Worm (Caenorhabditis elegans) whole organism, midembryonic: ENCODE data around the gene R04D3.3.

Experiments
- T22C8.4 ChIP-seq: fragments of 200-800 bp; sonication (Bioruptor generic); IDR thresholded peaks from 2 replicates; pipeline ENCODE4 v1.3.6; 2022; ENCODE audit warnings: missing genetic modification characterization, missing compliant biosample characterization
- cog-1 ChIP-seq: sonication (generic microtip); optimal IDR thresholded peaks from 2 replicates; lab custom pipeline; 2016; ENCODE audit warnings: missing genetic modification characterization, missing compliant biosample characterization
- flt-1 ChIP-seq: fragments of 200-800 bp; sonication (Bioruptor generic); IDR thresholded peaks from 2 replicates; pipeline ENCODE4 v1.3.6; 2022; ENCODE audit warnings: missing genetic modification characterization, missing compliant biosample characterization
- klf-2 ChIP-seq: fragments of 200-800 bp; sonication (Bioruptor generic); conservative IDR thresholded peaks from 2 replicates; pipeline ENCODE4 v1.3.6; 2022; ENCODE audit warnings: missing genetic modification reagents, missing genetic modification characterization, missing compliant biosample characterization
- med-1 ChIP-seq: sonication (generic microtip); optimal IDR thresholded peaks from 2 replicates; lab custom pipeline; 2017; ENCODE audit warnings: missing genetic modification characterization, mild to moderate bottlenecking, missing compliant biosample characterization, antibody characterized with exemption, missing genetic modification reagents; ENCODE audit not compliant: insufficient read depth
- ref-1 ChIP-seq: fragments of 200-800 bp; sonication (Bioruptor generic); conservative IDR thresholded peaks from 2 replicates; pipeline ENCODE4 v1.3.6; 2022; ENCODE audit warnings: missing genetic modification reagents, missing genetic modification characterization, missing compliant biosample characterization
- tab-1 ChIP-seq: fragments of 200-800 bp; sonication (Bioruptor generic); IDR thresholded peaks from 2 replicates; pipeline ENCODE4 v1.3.6; 2022; ENCODE audit warnings: missing genetic modification characterization, missing compliant biosample characterization
- ztf-23 ChIP-seq: fragments of 200-800 bp; sonication (Bioruptor generic); IDR thresholded peaks from 2 replicates; pipeline ENCODE4 v1.3.6; 2022; ENCODE audit warnings: missing genetic modification reagents, missing genetic modification characterization, missing compliant biosample characterization
- ztf-29 ChIP-seq: fragments of 200-800 bp; sonication (Bioruptor generic); IDR thresholded peaks from 2 replicates; pipeline ENCODE4 v1.3.6; 2022; ENCODE audit warnings: missing genetic modification reagents, missing genetic modification characterization, missing compliant biosample characterization

R04D3.3 gene

DNA sequence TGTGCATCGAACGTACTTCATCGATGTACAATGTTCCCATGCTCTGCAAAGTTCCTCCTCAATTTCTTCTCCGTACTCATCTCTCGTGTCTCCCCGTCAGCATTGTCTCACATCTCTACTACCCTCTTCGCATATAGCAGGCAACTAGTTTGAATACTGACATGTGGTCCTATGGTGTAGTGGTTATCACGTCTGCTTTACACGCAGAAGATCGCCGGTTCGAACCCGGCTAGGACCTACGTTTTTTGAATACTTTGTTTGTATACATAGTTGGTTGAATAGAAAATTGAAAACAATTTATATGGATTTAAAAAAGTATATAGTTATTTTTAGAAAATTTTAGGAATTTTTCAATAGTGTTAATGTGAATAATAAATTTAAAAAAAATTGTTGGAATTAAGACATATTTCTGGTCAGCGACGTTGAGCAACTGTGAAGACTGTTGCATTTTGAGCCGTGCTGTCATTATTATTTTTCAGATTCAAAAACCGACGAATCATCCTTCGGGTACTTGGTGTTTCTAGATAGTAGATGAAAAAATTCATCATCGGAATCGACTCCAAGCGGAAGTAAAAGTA, 16.5 kb upstream of the R04D3.3 start:
- peak; percentile 94 for TF ChIP-seq klf-2 (GFP tag; lab: Robert Waterston, UW)
- peak; percentile 96 for TF ChIP-seq tab-1 (GFP tag; lab: Robert Waterston, UW)
- TF ChIP-seq cog-1, result peak; percentile 97
- TF ChIP-seq ztf-23 (GFP tag; lab: Robert Waterston, UW), result peak; percentile 97
- TF ChIP-seq ref-1 (GFP tag; lab: Robert Waterston, UW), result peak; percentile 91
- TF ChIP-seq med-1 (GFP tag; lab: Kevin White, UChicago), result peak; percentile 65
- peak; percentile 97 for TF ChIP-seq flt-1
- peak; percentile 96 for TF ChIP-seq ztf-29
- TF ChIP-seq T22C8.4 (GFP tag; lab: Robert Waterston, UW), result peak; percentile 95

DNA sequence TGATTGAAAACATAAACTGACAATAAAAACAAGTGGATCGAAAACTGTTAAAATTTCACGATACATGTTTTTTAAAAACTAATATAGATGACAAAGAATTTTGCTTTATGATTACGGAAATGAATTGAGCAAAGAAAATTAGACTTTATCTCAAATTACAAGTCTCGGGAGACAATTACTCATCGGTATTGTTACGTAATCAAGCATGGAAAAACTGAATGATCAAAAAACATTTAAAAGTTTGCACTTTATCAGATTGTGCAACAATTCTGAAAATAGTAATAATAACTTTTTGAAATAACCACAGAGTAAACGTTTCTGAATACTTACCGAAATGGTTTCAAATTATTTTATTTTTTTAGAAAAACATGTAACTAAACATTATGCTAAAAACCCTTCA, 15.3 kb upstream of the R04D3.3 start, which contains the start of gene srd-43:
TSS of gene srd-43 (minus strand) at position 66 of the 400 bp plus-strand sequence.
- no peak for TF ChIP-seq flt-1
- no peak for TF ChIP-seq ref-1 (GFP tag; lab: Robert Waterston, UW)
- no peak for TF ChIP-seq T22C8.4 (GFP tag; lab: Robert Waterston, UW)
- no peak for TF ChIP-seq med-1 (GFP tag; lab: Kevin White, UChicago)
- TF ChIP-seq klf-2 (GFP tag; lab: Robert Waterston, UW), result no peak
- no peak for TF ChIP-seq ztf-23 (GFP tag; lab: Robert Waterston, UW)
- TF ChIP-seq cog-1, result no peak
- no peak for TF ChIP-seq tab-1 (GFP tag; lab: Robert Waterston, UW)
- TF ChIP-seq ztf-29, result no peak

DNA sequence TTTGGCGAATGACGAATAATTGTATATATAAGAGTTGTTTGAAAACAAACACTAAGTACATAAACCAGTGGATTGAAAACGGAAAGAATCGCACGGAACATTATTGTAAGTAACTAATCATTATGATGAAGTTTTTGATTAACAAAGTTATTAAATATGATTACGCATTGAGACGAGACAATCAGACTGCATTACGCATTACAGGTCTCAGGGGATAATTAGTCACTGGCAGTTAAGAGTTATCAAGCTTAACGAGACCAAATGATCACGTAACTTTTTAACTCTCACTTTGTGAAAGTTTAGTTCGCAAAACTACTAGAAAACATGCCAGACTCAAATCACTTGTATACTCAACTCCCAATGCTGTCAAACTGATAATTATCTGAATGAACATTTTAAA, 12.9 kb upstream of the R04D3.3 start, which contains the start of gene srd-42:
TSS of gene srd-42 (minus strand) at position 101 of the 400 bp plus-strand sequence.
- no peak for TF ChIP-seq ref-1 (GFP tag; lab: Robert Waterston, UW)
- TF ChIP-seq flt-1, result no peak
- TF ChIP-seq T22C8.4 (GFP tag; lab: Robert Waterston, UW), result no peak
- no peak for TF ChIP-seq cog-1
- no peak for TF ChIP-seq ztf-23 (GFP tag; lab: Robert Waterston, UW)
- no peak for TF ChIP-seq klf-2 (GFP tag; lab: Robert Waterston, UW)
- no peak for TF ChIP-seq tab-1 (GFP tag; lab: Robert Waterston, UW)
- TF ChIP-seq med-1 (GFP tag; lab: Kevin White, UChicago), result no peak
- no peak for TF ChIP-seq ztf-29

DNA sequence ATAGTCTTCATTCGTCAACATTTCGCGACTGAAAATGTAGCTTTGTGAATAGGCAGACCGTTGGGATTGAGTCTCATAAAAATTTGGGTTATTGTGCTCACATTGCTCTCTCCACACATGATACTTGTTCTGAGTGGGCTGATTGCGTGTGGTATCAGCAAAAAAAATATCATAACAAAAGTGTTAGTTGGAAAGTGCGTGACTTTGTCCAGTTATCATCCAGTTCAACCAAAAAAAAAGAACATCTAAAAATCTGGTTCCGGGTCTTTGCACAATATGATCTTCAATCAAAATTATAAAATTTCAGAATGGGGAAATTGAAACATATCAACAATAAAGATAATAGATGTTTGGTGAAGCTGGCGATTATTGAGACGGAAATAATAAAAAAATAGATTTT, 10.1 kb upstream of the R04D3.3 start, which contains the start of gene srd-39:
TSS of gene srd-39 (minus strand) at position 101 of the 400 bp plus-strand sequence.
- TF ChIP-seq T22C8.4 (GFP tag; lab: Robert Waterston, UW) (no peak), klf-2 (GFP tag; lab: Robert Waterston, UW) (no peak), ztf-23 (GFP tag; lab: Robert Waterston, UW) (no peak), tab-1 (GFP tag; lab: Robert Waterston, UW) (no peak), flt-1 (no peak), ztf-29 (no peak), ref-1 (GFP tag; lab: Robert Waterston, UW) (no peak), med-1 (GFP tag; lab: Kevin White, UChicago) (no peak), cog-1 (no peak)

DNA sequence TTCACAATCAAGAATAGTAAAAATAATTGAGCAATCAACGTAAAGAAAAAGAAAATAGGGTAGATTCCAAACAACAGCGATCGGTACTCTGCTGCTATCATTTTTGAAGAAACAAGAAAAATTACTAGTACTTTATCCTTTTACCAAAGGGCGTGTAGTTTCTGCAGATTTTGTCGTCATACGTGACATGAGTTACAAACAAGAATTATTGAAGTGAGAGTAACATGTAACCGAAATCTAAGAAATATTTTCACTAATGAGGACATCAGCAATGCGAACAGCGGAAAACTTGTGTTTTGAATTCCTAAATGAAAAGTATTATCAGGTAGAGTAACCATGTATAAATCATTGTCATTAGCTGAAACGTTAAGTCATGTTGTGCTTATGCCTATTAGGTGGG, 4.2 kb upstream of the R04D3.3 start, which contains the start of gene srd-36:
TSS of gene srd-36 (minus strand) at position 101 of the 400 bp plus-strand sequence.
- TF ChIP-seq cog-1, result no peak
- TF ChIP-seq klf-2 (GFP tag; lab: Robert Waterston, UW), result no peak
- no peak for TF ChIP-seq med-1 (GFP tag; lab: Kevin White, UChicago)
- TF ChIP-seq ztf-23 (GFP tag; lab: Robert Waterston, UW), result no peak
- TF ChIP-seq ref-1 (GFP tag; lab: Robert Waterston, UW), result no peak
- TF ChIP-seq tab-1 (GFP tag; lab: Robert Waterston, UW), result no peak
- TF ChIP-seq T22C8.4 (GFP tag; lab: Robert Waterston, UW), result no peak
- TF ChIP-seq flt-1, result no peak
- TF ChIP-seq ztf-29, result no peak

DNA sequence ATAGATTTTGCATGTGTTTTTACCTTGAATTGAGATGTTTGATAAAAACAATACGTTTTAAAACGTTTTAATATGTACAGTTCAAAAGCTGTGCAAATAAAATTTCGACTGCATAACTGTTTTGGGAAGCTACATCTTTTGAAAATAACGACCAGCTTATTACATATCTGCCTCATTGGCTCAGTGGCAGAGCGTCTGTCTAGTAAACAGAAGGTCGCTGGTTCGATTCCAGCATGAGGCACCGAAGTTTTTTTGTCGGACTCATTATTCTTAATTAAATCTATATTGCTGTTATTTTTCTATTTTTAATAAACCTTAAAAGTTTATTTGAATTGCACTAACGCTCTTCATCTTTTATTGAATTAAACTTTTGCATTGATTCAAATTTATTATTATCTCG, 2.6 kb upstream of the R04D3.3 start:
- TF ChIP-seq klf-2 (GFP tag; lab: Robert Waterston, UW), result no peak
- no peak for TF ChIP-seq med-1 (GFP tag; lab: Kevin White, UChicago)
- no peak for TF ChIP-seq T22C8.4 (GFP tag; lab: Robert Waterston, UW)
- no peak for TF ChIP-seq flt-1
- no peak for TF ChIP-seq ref-1 (GFP tag; lab: Robert Waterston, UW)
- TF ChIP-seq ztf-23 (GFP tag; lab: Robert Waterston, UW), result no peak
- TF ChIP-seq tab-1 (GFP tag; lab: Robert Waterston, UW), result no peak
- no peak for TF ChIP-seq cog-1
- no peak for TF ChIP-seq ztf-29

DNA sequence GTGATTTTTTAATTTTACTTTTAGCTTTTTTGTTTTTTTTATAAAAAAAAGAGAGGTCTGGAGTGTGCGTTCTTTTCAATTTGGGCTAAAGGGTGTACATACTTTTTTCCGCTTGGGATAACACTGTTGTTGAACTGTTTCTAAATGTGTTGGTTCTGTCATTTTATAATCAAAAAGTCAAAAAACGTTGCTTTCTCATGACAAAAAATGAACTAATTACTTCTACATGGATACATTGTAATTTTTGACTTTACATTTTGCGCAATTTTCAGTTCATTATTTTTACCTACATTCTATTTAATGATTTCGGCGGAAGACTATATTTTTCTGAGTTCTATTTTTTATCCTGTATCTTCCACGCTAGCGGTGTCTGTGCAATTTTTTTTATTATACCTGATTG, 1.1 kb upstream of the R04D3.3 start, which contains the start of gene srd-38:
TSS of gene srd-38 (plus strand) at position 301 of the 400 bp plus-strand sequence.
- TF ChIP-seq med-1 (GFP tag; lab: Kevin White, UChicago) (no peak), ref-1 (GFP tag; lab: Robert Waterston, UW) (no peak), klf-2 (GFP tag; lab: Robert Waterston, UW) (no peak), cog-1 (no peak), tab-1 (GFP tag; lab: Robert Waterston, UW) (no peak), ztf-29 (no peak), flt-1 (no peak), ztf-23 (GFP tag; lab: Robert Waterston, UW) (no peak), T22C8.4 (GFP tag; lab: Robert Waterston, UW) (no peak)

DNA sequence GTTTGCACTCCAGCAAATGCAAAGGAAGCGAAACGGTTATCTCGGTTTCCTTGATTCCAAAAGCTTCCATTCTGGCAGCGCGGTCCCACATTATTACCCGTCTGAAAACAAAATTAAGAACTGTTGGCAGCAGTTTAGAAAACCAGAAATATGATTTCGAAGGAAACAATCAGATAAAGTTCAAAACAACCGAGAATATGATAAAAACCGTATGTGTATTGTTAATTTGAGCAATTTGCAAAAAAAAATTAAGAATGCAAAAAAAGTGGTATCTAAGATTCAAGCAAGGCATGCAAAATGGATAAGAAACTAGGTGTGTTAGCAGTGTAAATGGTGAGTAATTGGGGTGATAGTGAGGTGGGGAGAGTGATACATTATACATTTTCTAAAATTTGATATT, 1.7 kb downstream of the R04D3.3 start, which contains the start of gene R04D3.4:
TSS of gene R04D3.4 (minus strand) at position 101 of the 400 bp plus-strand sequence.
- no peak for TF ChIP-seq ref-1 (GFP tag; lab: Robert Waterston, UW)
- TF ChIP-seq med-1 (GFP tag; lab: Kevin White, UChicago), result no peak
- no peak for TF ChIP-seq tab-1 (GFP tag; lab: Robert Waterston, UW)

DNA sequence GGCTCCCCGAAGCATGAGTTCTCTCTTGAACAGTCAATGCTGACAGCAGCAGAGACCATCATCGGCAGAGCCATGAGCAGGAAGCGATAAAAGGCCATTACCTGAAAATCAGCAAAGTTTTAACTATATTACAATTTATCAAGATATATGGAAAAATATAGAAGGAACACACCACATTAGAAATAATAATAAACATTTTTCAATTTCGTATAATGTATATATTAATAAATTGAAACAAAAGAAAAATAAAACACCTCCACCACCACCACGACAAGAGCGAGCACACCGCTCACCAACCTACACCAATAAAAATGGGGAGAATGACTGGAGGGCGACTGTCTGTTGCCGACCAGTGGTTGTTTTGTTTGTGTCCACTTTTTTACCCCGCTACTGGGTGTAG, 3.9 kb downstream of the R04D3.3 start, which contains the start of gene R04D3.2:
TSS of gene R04D3.2 (minus strand) at position 101 of the 400 bp plus-strand sequence.
- TF ChIP-seq ztf-23 (GFP tag; lab: Robert Waterston, UW) (no peak), med-1 (GFP tag; lab: Kevin White, UChicago) (no peak), tab-1 (GFP tag; lab: Robert Waterston, UW) (no peak), flt-1 (no peak)
